Fruit fly (Drosophila melanogaster) whole organism, embryonic: ENCODE measurements around the gene CG4218.

Experiments
- CG10209 ChIP-seq: fragments of 200-800 bp; sonication (Bioruptor generic); optimal IDR thresholded peaks from 3 replicates; lab custom pipeline; 2017; ENCODE audit warnings: missing biosample characterization, mild to moderate bottlenecking, missing genetic modification characterization, missing genetic modification reagents
- CG11456 ChIP-seq: fragments of 200-800 bp; sonication (Bioruptor generic); IDR thresholded peaks from 3 replicates; pipeline ENCODE4 v1.3.6; 2022; ENCODE audit warnings: missing biosample characterization, missing genetic modification characterization
- CG11504 ChIP-seq: fragments of 200-800 bp; sonication (Bioruptor generic); optimal IDR thresholded peaks from 3 replicates; lab custom pipeline; 2019; ENCODE audit warnings: missing biosample characterization, mild to moderate bottlenecking, missing genetic modification characterization, moderate library complexity
- CG11695 ChIP-seq: fragments of 200-800 bp; sonication (Bioruptor generic); IDR thresholded peaks from 3 replicates; pipeline ENCODE4 v1.3.6; 2022; ENCODE audit warnings: missing biosample characterization, missing genetic modification characterization
- CG12391 ChIP-seq: fragments of 200-800 bp; sonication (Bioruptor generic); optimal IDR thresholded peaks from 3 replicates; lab custom pipeline; 2018; ENCODE audit warnings: missing biosample characterization, mild to moderate bottlenecking, missing genetic modification characterization, moderate library complexity
- CG13894 ChIP-seq: fragments of 200-800 bp; sonication (Bioruptor generic); optimal IDR thresholded peaks from 3 replicates; lab custom pipeline; 2018; ENCODE audit warnings: missing biosample characterization, mild to moderate bottlenecking, missing genetic modification characterization, moderate library complexity
- CG17186 ChIP-seq: fragments of 200-800 bp; sonication (Bioruptor generic); optimal IDR thresholded peaks from 3 replicates; lab custom pipeline; 2017; ENCODE audit warnings: missing biosample characterization, missing genetic modification reagents, missing genetic modification characterization
- CG17328 ChIP-seq: fragments of 200-800 bp; sonication (Bioruptor generic); IDR thresholded peaks from 2 replicates; pipeline ENCODE4 v1.3.6; 2022; ENCODE audit warnings: missing biosample characterization, missing genetic modification characterization
- CG18476 ChIP-seq: fragments of 200-800 bp; sonication (Bioruptor generic); optimal IDR thresholded peaks from 2 replicates; lab custom pipeline; 2016; ENCODE audit warnings: missing biosample characterization, mild to moderate bottlenecking, missing genetic modification characterization
- CG2199 ChIP-seq: fragments of 200-800 bp; sonication (Bioruptor generic); IDR thresholded peaks from 3 replicates; pipeline ENCODE4 v1.3.6; 2022; ENCODE audit warnings: missing biosample characterization, missing genetic modification characterization
- CG32532 ChIP-seq: fragments of 200-800 bp; sonication (Bioruptor generic); IDR thresholded peaks from 2 replicates; pipeline ENCODE4 v1.3.6; 2022; ENCODE audit warnings: missing biosample characterization, missing genetic modification characterization
- CG34224 ChIP-seq: fragments of 200-800 bp; sonication (Bioruptor generic); IDR thresholded peaks from 3 replicates; pipeline ENCODE4 v1.3.6; 2022; ENCODE audit warnings: missing biosample characterization, missing genetic modification characterization; ENCODE audit not compliant: partially characterized antibody
- CG3995 ChIP-seq: fragments of 200-800 bp; sonication (Bioruptor generic); optimal IDR thresholded peaks from 3 replicates; lab custom pipeline; 2016; ENCODE audit warnings: missing biosample characterization, missing genetic modification characterization
- CG4328 ChIP-seq: fragments of 200-800 bp; sonication (Bioruptor generic); optimal IDR thresholded peaks from 3 replicates; lab custom pipeline; 2017; ENCODE audit warnings: missing biosample characterization, missing genetic modification reagents, missing genetic modification characterization
- CG4617 ChIP-seq: fragments of 200-800 bp; sonication (Bioruptor generic); optimal IDR thresholded peaks from 3 replicates; lab custom pipeline; 2016; ENCODE audit warnings: missing biosample characterization, missing genetic modification characterization, borderline replicate concordance
- CG4707 ChIP-seq: fragments of 200-800 bp; sonication (Bioruptor generic); optimal IDR thresholded peaks from 2 replicates; lab custom pipeline; 2018; ENCODE audit warnings: missing biosample characterization, mild to moderate bottlenecking, missing genetic modification characterization, moderate library complexity
- CG6654 ChIP-seq: fragments of 200-800 bp; sonication (Bioruptor generic); optimal IDR thresholded peaks from 2 replicates; lab custom pipeline; 2017; ENCODE audit warnings: missing biosample characterization, mild to moderate bottlenecking, missing genetic modification characterization
- CG7357 ChIP-seq: fragments of 200-800 bp; sonication (Bioruptor generic); IDR thresholded peaks from 3 replicates; pipeline ENCODE4 v1.3.6; 2022; ENCODE audit warnings: missing biosample characterization, missing genetic modification characterization
- CG7556 ChIP-seq: fragments of 200-800 bp; sonication (Bioruptor generic); optimal IDR thresholded peaks from 2 replicates; lab custom pipeline; 2017; ENCODE audit warnings: missing biosample characterization, mild to moderate bottlenecking, missing genetic modification characterization
- CG8281 ChIP-seq: fragments of 200-800 bp; sonication (Bioruptor generic); optimal IDR thresholded peaks from 2 replicates; lab custom pipeline; 2018; ENCODE audit warnings: missing biosample characterization, mild to moderate bottlenecking, missing genetic modification characterization, moderate library complexity
- CG8359 ChIP-seq: fragments of 200-800 bp; sonication (Bioruptor generic); optimal IDR thresholded peaks from 2 replicates; lab custom pipeline; 2017; ENCODE audit warnings: missing biosample characterization, mild to moderate bottlenecking, missing genetic modification characterization, borderline replicate concordance
- Chrac-16 ChIP-seq: fragments of 200-800 bp; sonication (Bioruptor generic); optimal IDR thresholded peaks from 3 replicates; lab custom pipeline; 2016; ENCODE audit warnings: missing biosample characterization, missing genetic modification characterization
- Hey ChIP-seq: fragments of 200-800 bp; sonication (Bioruptor generic); optimal IDR thresholded peaks from 3 replicates; lab custom pipeline; 2018; ENCODE audit warnings: missing biosample characterization, mild to moderate bottlenecking, missing genetic modification characterization
- Kr ChIP-seq: fragments of 200-800 bp; sonication (Bioruptor generic); optimal IDR thresholded peaks from 2 replicates; lab custom pipeline; 2017; ENCODE audit warnings: missing biosample characterization, mild to moderate bottlenecking, missing genetic modification characterization
- Med ChIP-seq: fragments of 200-800 bp; sonication (Bioruptor generic); peaks from one replicate; lab custom pipeline; 2016; ENCODE audit warnings: missing biosample characterization, missing genetic modification characterization, mild to moderate bottlenecking, inconsistent platforms, moderate library complexity
- Sry-δ ChIP-seq: fragments of 200-800 bp; sonication (Bioruptor generic); optimal IDR thresholded peaks from 2 replicates; lab custom pipeline; 2016; ENCODE audit warnings: missing biosample characterization, missing genetic modification characterization
- Stat92E ChIP-seq, 3 experiments: fragments of >200 bp in 2 of 3; fragments of 200-800 bp in 1 of 3; sonication (Bioruptor generic) in 1 of 3; optimal IDR thresholded peaks; 2 replicates each; lab custom pipeline; 2017 to 2019; ENCODE audit warnings: missing biosample characterization in 3 of 3, missing genetic modification characterization in 3 of 3, mild to moderate bottlenecking in 1 of 3, moderate library complexity in 1 of 3
- Xrp1 ChIP-seq: fragments of 200-800 bp; sonication (Bioruptor generic); IDR thresholded peaks from 2 replicates; pipeline ENCODE4 v1.3.6; 2022; ENCODE audit warnings: missing biosample characterization, missing genetic modification characterization
- abd-A ChIP-seq: fragments of 200-800 bp; sonication (Bioruptor generic); optimal IDR thresholded peaks from 3 replicates; lab custom pipeline; 2019; ENCODE audit warnings: missing biosample characterization, mild to moderate bottlenecking, missing genetic modification characterization, moderate library complexity
- ac ChIP-seq: fragments of 200-800 bp; sonication (Bioruptor generic); optimal IDR thresholded peaks from 3 replicates; lab custom pipeline; 2017; ENCODE audit warnings: missing biosample characterization, mild to moderate bottlenecking, missing genetic modification characterization
- ap ChIP-seq: fragments of 200-800 bp; sonication (Bioruptor generic); IDR thresholded peaks from 2 replicates; pipeline ENCODE4 v1.3.6; 2022; ENCODE audit warnings: missing biosample characterization, missing genetic modification characterization
- bowl ChIP-seq: fragments of 200-800 bp; sonication (Bioruptor generic); IDR thresholded peaks from 2 replicates; pipeline ENCODE4 v1.3.6; 2022; ENCODE audit warnings: missing biosample characterization, missing genetic modification characterization
- ci ChIP-seq: fragments of 200-800 bp; sonication (Bioruptor generic); IDR thresholded peaks from 3 replicates; pipeline ENCODE4 v1.3.6; 2022; ENCODE audit warnings: missing biosample characterization, missing genetic modification characterization
- dpn ChIP-seq, 2 experiments: fragments of 200-800 bp; sonication (Bioruptor generic); optimal IDR thresholded peaks; 3 replicates each; lab custom pipeline; 2016; ENCODE audit warnings: missing biosample characterization in 2 of 2, missing genetic modification characterization in 2 of 2
- ham ChIP-seq: fragments of 200-800 bp; sonication (Bioruptor generic); IDR thresholded peaks from 2 replicates; pipeline ENCODE4 v1.3.6; 2022; ENCODE audit warnings: missing biosample characterization, missing genetic modification characterization
- hth ChIP-seq: fragments of >200 bp; optimal IDR thresholded peaks from 2 replicates; lab custom pipeline; 2017; ENCODE audit warnings: inconsistent platforms
- jigr1 ChIP-seq: fragments of 200-800 bp; sonication (Bioruptor generic); IDR thresholded peaks from 3 replicates; pipeline ENCODE4 v1.3.6; 2022; ENCODE audit warnings: missing biosample characterization, missing genetic modification characterization
- ken ChIP-seq: fragments of 200-800 bp; sonication (Bioruptor generic); IDR thresholded peaks from 3 replicates; pipeline ENCODE4 v1.3.6; 2022; ENCODE audit warnings: missing biosample characterization, missing genetic modification characterization
- lov ChIP-seq, 2 experiments: fragments of 200-800 bp in 1 of 2; fragments of >200 bp in 1 of 2; sonication (Bioruptor generic) in 1 of 2; IDR thresholded peaks in 1 of 2; optimal IDR thresholded peaks in 1 of 2; 2 replicates in 1 of 2; 3 replicates in 1 of 2; pipeline versions ENCODE4 v1.3.6 to Lab custom; 2017 to 2022; ENCODE audit warnings: missing biosample characterization in 1 of 2, missing genetic modification characterization in 1 of 2
- pros ChIP-seq: fragments of 200-800 bp; sonication (Bioruptor generic); optimal IDR thresholded peaks from 3 replicates; lab custom pipeline; 2019; ENCODE audit warnings: missing biosample characterization, mild to moderate bottlenecking, missing genetic modification characterization, moderate library complexity
- slbo ChIP-seq: fragments of 200-800 bp; sonication (Bioruptor generic); IDR thresholded peaks from 2 replicates; pipeline ENCODE4 v1.3.6; 2022; ENCODE audit warnings: missing biosample characterization, missing genetic modification characterization
- ssp ChIP-seq: fragments of 200-800 bp; sonication (Bioruptor generic); IDR thresholded peaks from 2 replicates; pipeline ENCODE4 v1.3.6; 2022; ENCODE audit warnings: missing biosample characterization, missing genetic modification characterization
- tll ChIP-seq, 2 experiments: fragments of 200-800 bp in 1 of 2; fragments of >200 bp in 1 of 2; sonication (Bioruptor generic) in 1 of 2; optimal IDR thresholded peaks; 2 replicates each; lab custom pipeline; 2017 to 2019; ENCODE audit warnings: missing biosample characterization in 2 of 2, missing genetic modification characterization in 2 of 2, mild to moderate bottlenecking in 1 of 2, moderate library complexity in 1 of 2
- z ChIP-seq: fragments of 200-800 bp; sonication (Bioruptor generic); IDR thresholded peaks from 3 replicates; pipeline ENCODE4 v1.3.6; 2022; ENCODE audit warnings: missing biosample characterization, missing genetic modification characterization
- zen ChIP-seq: fragments of 200-800 bp; sonication (Bioruptor generic); optimal IDR thresholded peaks from 3 replicates; lab custom pipeline; 2018; ENCODE audit warnings: missing biosample characterization, mild to moderate bottlenecking, missing genetic modification characterization, moderate library complexity

CG4218 gene

DNA sequence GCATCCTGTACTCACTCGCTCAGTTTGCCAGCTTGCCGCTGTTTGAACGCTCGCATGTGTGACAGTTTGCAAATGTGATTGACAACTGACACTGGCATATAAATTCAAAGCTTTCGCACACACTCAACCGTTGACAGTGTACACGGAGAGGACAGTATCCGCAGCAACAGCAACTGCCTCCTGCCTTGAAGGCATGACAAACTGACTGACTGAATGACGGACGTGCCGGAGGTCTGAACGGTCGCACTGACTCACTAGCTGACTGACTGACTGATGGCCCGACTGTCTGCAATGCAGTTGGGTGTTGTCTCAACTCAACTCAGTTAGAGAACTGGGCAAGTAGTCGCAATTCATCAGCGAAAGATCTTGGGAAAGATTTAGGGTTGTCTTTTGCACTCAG is 37.0 kb downstream of the CG4218 start:
- TF ChIP-seq CG10209 (GFP tag; lab: Kevin White, UChicago): peak; percentile 34
- no peak for TF ChIP-seq ham (GFP tag; lab: Robert Waterston, UW)
- TF ChIP-seq Med: peak; percentile 33
- 0 out of 3 replicates have a peak, but pooled peaks have one; percentile 24 for TF ChIP-seq z (GFP tag; lab: Robert Waterston, UW)
- TF ChIP-seq CG17328 (GFP tag; lab: Robert Waterston, UW): 0 out of 2 replicates have a peak, but pooled peaks have one; percentile 32
- no peak for TF ChIP-seq Kr (GFP tag; lab: Kevin White, UChicago)
- no peak for TF ChIP-seq lov (optimal IDR thresholded peaks at IDR 0.05; lab: Kevin White, UChicago)
- TF ChIP-seq lov (GFP tag; IDR thresholded peaks at IDR 0.05; lab: Robert Waterston, UW): 0 out of 3 replicates have a peak, but pooled peaks have one; percentile 50
- peak; percentile 92 for TF ChIP-seq CG8281
- TF ChIP-seq dpn (GFP tag; optimal IDR thresholded peaks at IDR 0.05; lab: Kevin White, UChicago): no peak

dm6 chr2L:14511248-14511647 is 37.7 kb downstream of the CG4218 start:
- TF ChIP-seq CG34224 (GFP tag; lab: Robert Waterston, UW) (no peak), CG11504 (peak; percentile 58), Med (peak; percentile 49)

- TF ChIP-seq Med: peak; percentile 66
- 0 out of 3 replicates have a peak, but pooled peaks have one; percentile 48 for TF ChIP-seq CG11456 (GFP tag; lab: Robert Waterston, UW)
- no peak for TF ChIP-seq ap (GFP tag; lab: Robert Waterston, UW)
- no peak for TF ChIP-seq jigr1 (GFP tag; lab: Robert Waterston, UW)
- no peak for TF ChIP-seq bowl
- TF ChIP-seq CG8359 (GFP tag; lab: Kevin White, UChicago): no peak
- TF ChIP-seq ssp (GFP tag; lab: Robert Waterston, UW): no peak
These were observed 38.4 kb downstream of the CG4218 start for dm6 chr2L:14510504-14510903.

- TF ChIP-seq CG3995: no peak
- TF ChIP-seq CG4617: no peak
- TF ChIP-seq CG17186 (GFP tag; lab: Kevin White, UChicago): no peak
- no peak for TF ChIP-seq slbo (GFP tag; lab: Robert Waterston, UW)
- peak; percentile 60; the same call in 1 of the 3 replicates for TF ChIP-seq ci (GFP tag; lab: Robert Waterston, UW)
- TF ChIP-seq Stat92E (GFP tag; optimal IDR thresholded peaks at IDR 0.05; lab: Kevin White, UChicago): no peak
- TF ChIP-seq abd-A (tag; lab: Kevin White, UChicago): peak; percentile 14
- no peak for TF ChIP-seq CG7556
- TF ChIP-seq CG32532 (GFP tag; lab: Robert Waterston, UW): no peak
- TF ChIP-seq CG11695 (GFP tag; lab: Robert Waterston, UW): no peak
- TF ChIP-seq CG18476 (GFP tag; lab: Kevin White, UChicago): no peak
- TF ChIP-seq CG7357 (GFP tag; lab: Robert Waterston, UW): no peak
- no peak for TF ChIP-seq CG4328
- no peak for TF ChIP-seq Sry-δ (GFP tag; lab: Kevin White, UChicago)
- TF ChIP-seq hth (lab: Kevin White, UChicago): no peak
- TF ChIP-seq CG6654 (GFP tag; lab: Kevin White, UChicago): no peak
- 0 out of 3 replicates have a peak, but pooled peaks have one; percentile 8 for TF ChIP-seq ken
- TF ChIP-seq CG13894 (tag; lab: Kevin White, UChicago): peak; percentile 48
- TF ChIP-seq pros (GFP tag; lab: Kevin White, UChicago): peak; percentile 62
- TF ChIP-seq CG12391 (tag; lab: Kevin White, UChicago): no peak
- no peak for TF ChIP-seq CG4707
- peak in 1 of 2 experiments; percentile 69 for TF ChIP-seq tll (GFP tag; optimal IDR thresholded peaks at IDR 0.05; lab: Kevin White, UChicago)
- no peak for TF ChIP-seq Chrac-16 (GFP tag; lab: Kevin White, UChicago)
- no peak for TF ChIP-seq Xrp1 (GFP tag; lab: Robert Waterston, UW)
- peak; percentile 47 for TF ChIP-seq lov (optimal IDR thresholded peaks at IDR 0.05; lab: Kevin White, UChicago)
- no peak for TF ChIP-seq lov (GFP tag; IDR thresholded peaks at IDR 0.05; lab: Robert Waterston, UW)
- peak; percentile 7 for TF ChIP-seq zen
- peak; percentile 17 for TF ChIP-seq Hey
- 0 out of 3 replicates have a peak, but pooled peaks have one; percentile 72 for TF ChIP-seq CG2199 (GFP tag; lab: Robert Waterston, UW)
- TF ChIP-seq ac (GFP tag; lab: Kevin White, UChicago): no peak
These were observed 40.2 kb downstream of the CG4218 start for dm6 chr2L:14508710-14509109.
